Fruit fly (Drosophila melanogaster) whole organism, embryonic: ENCODE measurements around the gene CG12182.
A peak's percentile ranks its signal among the peaks of the same experiment; 100 is the strongest.

Source experiments
- CG10147 ChIP-seq: fragments of 200-800 bp; sonication (Bioruptor generic); optimal IDR thresholded peaks from 2 replicates; lab custom pipeline; 2019; ENCODE audit warnings: missing biosample characterization, mild to moderate bottlenecking, missing genetic modification characterization, moderate library complexity
- CG10565 ChIP-seq: fragments of 200-800 bp; sonication (Bioruptor generic); optimal IDR thresholded peaks from 3 replicates; lab custom pipeline; 2016; ENCODE audit warnings: missing biosample characterization, mild to moderate bottlenecking, missing genetic modification characterization
- CG12744 ChIP-seq: fragments of 200-800 bp; sonication (Bioruptor generic); optimal IDR thresholded peaks from 2 replicates; lab custom pipeline; 2016; ENCODE audit warnings: missing biosample characterization, missing genetic modification characterization
- CG14860 ChIP-seq: fragments of 200-800 bp; sonication (Bioruptor generic); IDR thresholded peaks from 3 replicates; pipeline ENCODE4 v1.3.6; 2022; ENCODE audit warnings: missing biosample characterization, missing genetic modification characterization; ENCODE audit not compliant: partially characterized antibody
- CG1792 ChIP-seq: fragments of 200-800 bp; sonication (Bioruptor generic); optimal IDR thresholded peaks from 2 replicates; lab custom pipeline; 2016; ENCODE audit warnings: missing biosample characterization, missing genetic modification characterization
- CG2712 ChIP-seq: fragments of 200-800 bp; optimal IDR thresholded peaks from 3 replicates; lab custom pipeline; 2019; ENCODE audit warnings: missing biosample characterization, mild to moderate bottlenecking, missing genetic modification characterization, moderate library complexity
- CG32532 ChIP-seq: fragments of 200-800 bp; sonication (Bioruptor generic); IDR thresholded peaks from 2 replicates; pipeline ENCODE4 v1.3.6; 2022; ENCODE audit warnings: missing biosample characterization, missing genetic modification characterization
- CG33213 ChIP-seq: fragments of 200-800 bp; sonication (Bioruptor generic); optimal IDR thresholded peaks from 3 replicates; lab custom pipeline; 2016; ENCODE audit warnings: missing biosample characterization, missing genetic modification characterization
- CG3407 ChIP-seq: fragments of 200-800 bp; sonication (Bioruptor generic); optimal IDR thresholded peaks from 2 replicates; lab custom pipeline; 2018; ENCODE audit warnings: missing biosample characterization, mild to moderate bottlenecking, missing genetic modification characterization
- CG3847 ChIP-seq: fragments of 200-800 bp; sonication (Bioruptor generic); IDR thresholded peaks from 2 replicates; pipeline ENCODE4 v1.3.6; 2022; ENCODE audit warnings: missing biosample characterization, missing genetic modification characterization
- CG3995 ChIP-seq: fragments of 200-800 bp; sonication (Bioruptor generic); optimal IDR thresholded peaks from 3 replicates; lab custom pipeline; 2016; ENCODE audit warnings: missing biosample characterization, missing genetic modification characterization
- CG4854 ChIP-seq: fragments of 200-800 bp; sonication (Bioruptor generic); optimal IDR thresholded peaks from 2 replicates; lab custom pipeline; 2016; ENCODE audit warnings: missing biosample characterization, missing genetic modification characterization, inconsistent platforms
- CG5245 ChIP-seq: fragments of 200-800 bp; sonication (Bioruptor generic); optimal IDR thresholded peaks from 3 replicates; lab custom pipeline; 2016; ENCODE audit warnings: missing biosample characterization, missing genetic modification characterization
- Hmr ChIP-seq: fragments of 200-800 bp; sonication (Bioruptor generic); optimal IDR thresholded peaks from 3 replicates; lab custom pipeline; 2017; ENCODE audit warnings: mild to moderate bottlenecking, missing biosample characterization, missing genetic modification reagents, missing genetic modification characterization
- Hr51 ChIP-seq, 2 experiments: fragments of 200-800 bp; sonication (Bioruptor generic); optimal IDR thresholded peaks; 2 replicates in 1 of 2; 3 replicates in 1 of 2; lab custom pipeline; 2016 to 2018; ENCODE audit warnings: missing biosample characterization in 2 of 2, missing genetic modification characterization in 2 of 2, mild to moderate bottlenecking in 1 of 2, moderate library complexity in 1 of 2
- MESR4 ChIP-seq: fragments of 200-800 bp; sonication (Bioruptor generic); optimal IDR thresholded peaks from 2 replicates; lab custom pipeline; 2018; ENCODE audit warnings: missing biosample characterization, mild to moderate bottlenecking, missing genetic modification characterization, moderate library complexity
- NC2α ChIP-seq: fragments of 200-800 bp; sonication (Bioruptor generic); optimal IDR thresholded peaks from 2 replicates; lab custom pipeline; 2016; ENCODE audit warnings: missing biosample characterization, missing genetic modification characterization
- Oli ChIP-seq: fragments of 200-800 bp; sonication (Bioruptor generic); optimal IDR thresholded peaks from 2 replicates; lab custom pipeline; 2018; ENCODE audit warnings: missing biosample characterization, mild to moderate bottlenecking, missing genetic modification characterization, moderate library complexity
- Pdp1 ChIP-seq, 2 experiments: fragments of 200-800 bp; sonication (Bioruptor generic); optimal IDR thresholded peaks; 3 replicates each; lab custom pipeline; 2016; ENCODE audit warnings: missing biosample characterization in 2 of 2, missing genetic modification characterization in 2 of 2, mild to moderate bottlenecking in 1 of 2, moderate library complexity in 1 of 2
- Rfx ChIP-seq: fragments of 200-800 bp; sonication (Bioruptor generic); IDR thresholded peaks from 2 replicates; pipeline ENCODE4 v1.3.6; 2022; ENCODE audit warnings: missing biosample characterization, missing genetic modification characterization
- Rx ChIP-seq: fragments of 200-800 bp; sonication (Bioruptor generic); IDR thresholded peaks from 2 replicates; pipeline ENCODE4 v1.3.6; 2022; ENCODE audit warnings: missing biosample characterization, missing genetic modification characterization
- Scr ChIP-seq: fragments of 200-800 bp; sonication (Bioruptor generic); IDR thresholded peaks from 2 replicates; pipeline ENCODE4 v1.3.6; 2022; ENCODE audit warnings: missing biosample characterization, missing genetic modification characterization; ENCODE audit not compliant: partially characterized antibody
- Sox102F ChIP-seq: fragments of 200-800 bp; sonication (Bioruptor generic); optimal IDR thresholded peaks from 2 replicates; lab custom pipeline; 2018; ENCODE audit warnings: missing biosample characterization, mild to moderate bottlenecking, missing genetic modification characterization, moderate library complexity
- chinmo ChIP-seq: fragments of 200-800 bp; sonication (Bioruptor generic); IDR thresholded peaks from 4 replicates; pipeline ENCODE4 v1.3.6; 2022; ENCODE audit warnings: missing biosample characterization, missing genetic modification characterization; ENCODE audit not compliant: partially characterized antibody
- chm ChIP-seq: fragments of 200-800 bp; sonication (Bioruptor generic); IDR thresholded peaks from 2 replicates; pipeline ENCODE4 v1.3.6; 2022; ENCODE audit warnings: missing biosample characterization, missing genetic modification characterization
- corto ChIP-seq: fragments of 200-800 bp; sonication (Bioruptor generic); optimal IDR thresholded peaks from 2 replicates; lab custom pipeline; 2016; ENCODE audit warnings: missing biosample characterization, mild to moderate bottlenecking, missing genetic modification characterization, moderate library complexity
- cwo ChIP-seq: fragments of 200-800 bp; sonication (Bioruptor generic); optimal IDR thresholded peaks from 3 replicates; lab custom pipeline; 2017; ENCODE audit warnings: missing biosample characterization, missing genetic modification characterization, mild to moderate bottlenecking, moderate library complexity, missing genetic modification reagents
- dysf ChIP-seq: fragments of 200-800 bp; sonication (Bioruptor generic); IDR thresholded peaks from 3 replicates; pipeline ENCODE4 v1.3.6; 2022; ENCODE audit warnings: missing biosample characterization, missing genetic modification characterization
- eve ChIP-seq, 2 experiments: fragments of >200 bp; optimal IDR thresholded peaks; 2 replicates each; lab custom pipeline; 2017; ENCODE audit warnings: missing biosample characterization in 2 of 2, missing genetic modification characterization in 2 of 2
- exex ChIP-seq: fragments of 200-800 bp; sonication (Bioruptor generic); optimal IDR thresholded peaks from 4 replicates; lab custom pipeline; 2018; ENCODE audit warnings: missing biosample characterization, mild to moderate bottlenecking, missing genetic modification characterization, moderate library complexity
- fd3F ChIP-seq: fragments of 200-800 bp; sonication (Bioruptor generic); optimal IDR thresholded peaks from 2 replicates; lab custom pipeline; 2018; ENCODE audit warnings: missing biosample characterization, mild to moderate bottlenecking, missing genetic modification characterization, moderate library complexity
- gfzf ChIP-seq: fragments of 200-800 bp; sonication (Bioruptor generic); optimal IDR thresholded peaks from 2 replicates; lab custom pipeline; 2016; ENCODE audit warnings: missing biosample characterization, mild to moderate bottlenecking, missing genetic modification characterization, moderate library complexity
- hbn ChIP-seq: fragments of 200-800 bp; sonication (Bioruptor generic); IDR thresholded peaks from 2 replicates; pipeline ENCODE4 v1.3.6; 2022; ENCODE audit warnings: missing biosample characterization, missing genetic modification characterization; ENCODE audit not compliant: partially characterized antibody
- hkb ChIP-seq, 2 experiments: fragments of 200-800 bp in 1 of 2; fragments of >200 bp in 1 of 2; sonication (Bioruptor generic) in 1 of 2; IDR thresholded peaks in 1 of 2; optimal IDR thresholded peaks in 1 of 2; 2 replicates each; pipeline versions ENCODE4 v1.3.6 to Lab custom; 2017 to 2022; ENCODE audit warnings: missing biosample characterization in 1 of 2, missing genetic modification characterization in 1 of 2
- ind ChIP-seq: fragments of 200-800 bp; sonication (Bioruptor generic); optimal IDR thresholded peaks from 3 replicates; lab custom pipeline; 2016; ENCODE audit warnings: missing biosample characterization, missing genetic modification characterization
- knrl ChIP-seq: fragments of 200-800 bp; sonication (Bioruptor generic); IDR thresholded peaks from 3 replicates; pipeline ENCODE4 v1.3.6; 2022; ENCODE audit warnings: missing biosample characterization, missing genetic modification characterization; ENCODE audit not compliant: partially characterized antibody
- nau ChIP-seq: fragments of 200-800 bp; sonication (Bioruptor generic); optimal IDR thresholded peaks from 3 replicates; lab custom pipeline; 2017; ENCODE audit warnings: missing biosample characterization, mild to moderate bottlenecking, missing genetic modification characterization, missing genetic modification reagents
- nerfin-1 ChIP-seq: fragments of 200-800 bp; sonication (Bioruptor generic); optimal IDR thresholded peaks from 3 replicates; lab custom pipeline; 2019; ENCODE audit warnings: missing biosample characterization, mild to moderate bottlenecking, missing genetic modification characterization, moderate library complexity
- pan ChIP-seq, 4 experiments: fragments of >200 bp in 3 of 4; fragments of 200-800 bp in 1 of 4; sonication (Bioruptor generic) in 1 of 4; optimal IDR thresholded peaks in 3 of 4; IDR thresholded peaks in 1 of 4; 2 replicates each; pipeline versions ENCODE4 v1.3.6 to Lab custom; 2017 to 2022; ENCODE audit warnings: missing biosample characterization in 2 of 4, missing genetic modification characterization in 2 of 4, mixed read lengths in 1 of 4
- sens ChIP-seq: fragments of 200-800 bp; sonication (Bioruptor generic); peaks from one replicate; lab custom pipeline; 2016; ENCODE audit warnings: missing biosample characterization, missing genetic modification characterization
- sob ChIP-seq: fragments of 200-800 bp; sonication (Bioruptor generic); IDR thresholded peaks from 2 replicates; pipeline ENCODE4 v1.3.6; 2022; ENCODE audit warnings: missing biosample characterization, missing genetic modification characterization
- sqz ChIP-seq: fragments of 200-800 bp; sonication (Bioruptor generic); optimal IDR thresholded peaks from 3 replicates; lab custom pipeline; 2018; ENCODE audit warnings: missing biosample characterization, mild to moderate bottlenecking, missing genetic modification characterization
- sr ChIP-seq: fragments of 200-800 bp; sonication (Bioruptor generic); IDR thresholded peaks from 3 replicates; pipeline ENCODE4 v1.3.6; 2022; ENCODE audit warnings: missing biosample characterization, missing genetic modification characterization
- toy ChIP-seq: fragments of 200-800 bp; sonication (Bioruptor generic); IDR thresholded peaks from 2 replicates; pipeline ENCODE4 v1.3.6; 2022; ENCODE audit warnings: missing biosample characterization, missing genetic modification characterization
- trem ChIP-seq: fragments of 200-800 bp; optimal IDR thresholded peaks from 3 replicates; lab custom pipeline; 2019; ENCODE audit warnings: missing biosample characterization, mild to moderate bottlenecking, missing genetic modification characterization, moderate library complexity
- unc-4 ChIP-seq: fragments of 200-800 bp; sonication (Bioruptor generic); IDR thresholded peaks from 2 replicates; pipeline ENCODE4 v1.3.6; 2022; ENCODE audit warnings: missing biosample characterization, missing genetic modification characterization; ENCODE audit not compliant: partially characterized antibody
- z ChIP-seq: fragments of 200-800 bp; sonication (Bioruptor generic); IDR thresholded peaks from 3 replicates; pipeline ENCODE4 v1.3.6; 2022; ENCODE audit warnings: missing biosample characterization, missing genetic modification characterization

CG12182 gene

DNA sequence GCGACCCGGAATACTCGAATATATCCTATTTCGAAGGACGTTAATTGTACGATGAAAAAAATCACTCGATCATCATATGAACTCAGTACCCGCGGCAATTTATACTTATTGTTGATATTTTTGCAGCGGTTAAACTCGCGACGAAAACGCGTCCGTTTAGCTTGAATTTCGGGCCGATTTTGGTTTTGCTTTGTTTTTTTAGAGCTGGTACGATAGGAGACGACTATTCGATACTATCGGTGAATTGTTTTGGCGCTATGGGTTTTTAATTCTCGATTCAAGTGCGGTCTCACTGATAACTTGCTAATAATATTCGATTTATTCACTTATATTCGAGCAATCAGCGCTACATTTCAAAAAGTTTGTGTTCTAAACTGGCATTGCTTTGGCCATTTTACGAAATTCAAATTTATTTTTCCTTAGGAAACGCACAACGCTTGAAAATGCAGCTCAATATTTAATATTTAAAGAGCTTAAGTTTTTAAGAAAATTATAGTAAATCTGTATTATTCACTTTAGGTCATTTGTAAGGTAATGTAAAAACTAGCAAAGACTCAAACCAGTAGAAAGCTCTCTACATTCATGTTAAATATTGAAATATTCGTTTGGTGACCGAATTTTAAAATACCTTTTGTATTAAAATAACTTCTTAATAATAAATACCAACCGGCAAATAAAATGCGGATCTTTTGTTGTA is 45.1 kb downstream of the CG12182 start, which contains the start of gene Spn (continued):
- TF ChIP-seq Rx (GFP tag; lab: Robert Waterston, UW): no peak
- peak; percentile 99 for TF ChIP-seq chinmo (GFP tag; lab: Robert Waterston, UW)
- peak; percentile 95 for TF ChIP-seq unc-4 (GFP tag; lab: Robert Waterston, UW)
- no peak for TF ChIP-seq Oli (tag; lab: Kevin White, UChicago)
- no peak for TF ChIP-seq CG5245 (GFP tag; lab: Kevin White, UChicago)
- TF ChIP-seq sob (GFP tag; lab: Robert Waterston, UW): peak; percentile 60
- no peak for TF ChIP-seq nerfin-1
- TF ChIP-seq NC2α (GFP tag; lab: Kevin White, UChicago): peak; percentile 1
- no peak for TF ChIP-seq Hr51 (GFP tag; optimal IDR thresholded peaks at IDR 0.05; lab: Kevin White, UChicago)
- peak; percentile 99 for TF ChIP-seq hbn
- no peak for TF ChIP-seq sr (GFP tag; lab: Robert Waterston, UW)
- TF ChIP-seq CG33213 (GFP tag; lab: Kevin White, UChicago): peak; percentile 80
- peak; percentile 73 for TF ChIP-seq Hmr (GFP tag; lab: Kevin White, UChicago)
- no peak for TF ChIP-seq CG10565
- TF ChIP-seq ind (GFP tag; lab: Kevin White, UChicago): no peak
- TF ChIP-seq sens (GFP tag; lab: Kevin White, UChicago): peak; percentile 90
- TF ChIP-seq toy (GFP tag; lab: Robert Waterston, UW): no peak
- TF ChIP-seq Scr: peak; percentile 98
- peak; percentile 13 for TF ChIP-seq exex
- no peak for TF ChIP-seq Sox102F
- peak; percentile 66 for TF ChIP-seq CG32532
- TF ChIP-seq cwo (GFP tag; lab: Kevin White, UChicago): no peak
- peak; percentile 95 for TF ChIP-seq CG14860 (GFP tag; lab: Robert Waterston, UW)
- TF ChIP-seq CG2712: peak; percentile 39
- TF ChIP-seq nau (GFP tag; lab: Kevin White, UChicago): peak; percentile 45
- no peak for TF ChIP-seq CG3407 (GFP tag; lab: Kevin White, UChicago)
- peak; percentile 98 for TF ChIP-seq knrl
- TF ChIP-seq corto (GFP tag; lab: Kevin White, UChicago): peak; percentile 20
- peak; percentile 34 for TF ChIP-seq MESR4 (GFP tag; lab: Kevin White, UChicago)
- peak; percentile 72 for TF ChIP-seq Rfx (GFP tag; lab: Robert Waterston, UW)
- no peak for TF ChIP-seq z (GFP tag; lab: Robert Waterston, UW)
- peak; percentile 47 for TF ChIP-seq CG3847 (GFP tag; lab: Robert Waterston, UW)
- peak; percentile 9 for TF ChIP-seq CG12744 (GFP tag; lab: Kevin White, UChicago)
- peak; percentile 1 for TF ChIP-seq CG1792
- TF ChIP-seq trem (tag; lab: Kevin White, UChicago): peak; percentile 70
- TF ChIP-seq gfzf (GFP tag; lab: Kevin White, UChicago): peak; percentile 95
- peak; percentile 16 for TF ChIP-seq sqz
- TF ChIP-seq fd3F (GFP tag; lab: Kevin White, UChicago): no peak
- no peak for TF ChIP-seq eve (GFP tag; optimal IDR thresholded peaks at IDR 0.05; lab: Kevin White, UChicago)
- TF ChIP-seq CG4854: peak; percentile 34
- TF ChIP-seq Pdp1 (GFP tag; optimal IDR thresholded peaks at IDR 0.05; lab: Kevin White, UChicago): peak in 1 of 2 experiments; percentile 48
- no peak for TF ChIP-seq pan (optimal IDR thresholded peaks at IDR 0.05; lab: Kevin White, UChicago)
- peak in 1 of 2 experiments; percentile 5 for TF ChIP-seq pan (GFP tag; optimal IDR thresholded peaks at IDR 0.05 in 1 of 2, IDR thresholded peaks at IDR 0.05 in 1 of 2)
- peak; percentile 82 for TF ChIP-seq CG3995 (GFP tag; lab: Kevin White, UChicago)
- TF ChIP-seq hkb (optimal IDR thresholded peaks at IDR 0.05; lab: Kevin White, UChicago): no peak
- peak; percentile 47; the same call in 1 of the 2 replicates for TF ChIP-seq hkb (GFP tag; IDR thresholded peaks at IDR 0.05; lab: Robert Waterston, UW)
- TF ChIP-seq dysf (GFP tag; lab: Robert Waterston, UW): no peak; the same call in 2 of the 3 replicates
- no peak for TF ChIP-seq CG10147 (GFP tag; lab: Kevin White, UChicago)
- peak; percentile 82 for TF ChIP-seq chm (GFP tag; lab: Robert Waterston, UW)
